Comparison of ENCODE assay signal across 4 fruit fly cellular contexts in genomic region chrX:9164510-9165506, dm6.
TF ChIP-seq lines count a peak whose summit lies in the region.

No protein-coding gene starts in this region.

- TF ChIP-seq CTCF in whole organism, embryonic (GFP tag; optimal IDR thresholded peaks at IDR 0.05; lab: Kevin White, UChicago) = no peak

TF ChIP-seq in whole organism, adult, 20 proteins besides CTCF, POLR2A, EP300 and RAD21:
- TF ChIP-seq pad (GFP tag; optimal IDR thresholded peaks at IDR 0.05; lab: Kevin White, UChicago) = peak; percentile 93
- no peak for TF ChIP-seq toe (GFP tag; optimal IDR thresholded peaks at IDR 0.05; lab: Kevin White, UChicago)
- no peak for TF ChIP-seq Clk (GFP tag; optimal IDR thresholded peaks at IDR 0.05; lab: Kevin White, UChicago)
- peak; percentile 4 for TF ChIP-seq bab1 (GFP tag; optimal IDR thresholded peaks at IDR 0.05; lab: Kevin White, UChicago)
- peak; percentile 11 for TF ChIP-seq Mnt (GFP tag; optimal IDR thresholded peaks at IDR 0.05; lab: Kevin White, UChicago)
- TF ChIP-seq CG7101 (tag; optimal IDR thresholded peaks at IDR 0.05; lab: Kevin White, UChicago) = no peak
- TF ChIP-seq Crg-1 (GFP tag; optimal IDR thresholded peaks at IDR 0.05; lab: Kevin White, UChicago) = no peak
- no peak for TF ChIP-seq cnc (optimal IDR thresholded peaks at IDR 0.05; lab: Kevin White, UChicago)
- no peak for TF ChIP-seq ovo (GFP tag; optimal IDR thresholded peaks at IDR 0.05; lab: Kevin White, UChicago)
- TF ChIP-seq cic (GFP tag; optimal IDR thresholded peaks at IDR 0.05; lab: Kevin White, UChicago) = no peak
- TF ChIP-seq Hr96 (GFP tag; optimal IDR thresholded peaks at IDR 0.05; lab: Kevin White, UChicago) = no peak
- TF ChIP-seq CG7045 (GFP tag; optimal IDR thresholded peaks at IDR 0.05; lab: Kevin White, UChicago) = no peak
- no peak for TF ChIP-seq CG14711 (tag; optimal IDR thresholded peaks at IDR 0.05; lab: Kevin White, UChicago)
- TF ChIP-seq CG12768 (GFP tag; optimal IDR thresholded peaks at IDR 0.05; lab: Kevin White, UChicago) = no peak

TF ChIP-seq in whole organism, embryonic, 481 proteins besides CTCF, POLR2A, EP300 and RAD21 (continues in another document):
- TF ChIP-seq CG15479 (GFP tag; optimal IDR thresholded peaks at IDR 0.05; lab: Kevin White, UChicago) = peak; percentile 18
- 0 out of 3 replicates have a peak, but pooled peaks have one; percentile 11 for TF ChIP-seq zfh1 (GFP tag; IDR thresholded peaks at IDR 0.05; lab: Robert Waterston, UW)
- TF ChIP-seq row (GFP tag; IDR thresholded peaks at IDR 0.05; lab: Robert Waterston, UW) = peak; percentile 50
- peak; percentile 9 for TF ChIP-seq cg (GFP tag; optimal IDR thresholded peaks at IDR 0.05; lab: Kevin White, UChicago)
- TF ChIP-seq ewg (GFP tag; optimal IDR thresholded peaks at IDR 0.05; lab: Kevin White, UChicago) = peak; percentile 74
- no peak for TF ChIP-seq crc (GFP tag; optimal IDR thresholded peaks at IDR 0.05; lab: Kevin White, UChicago)
- peak; percentile 14 for TF ChIP-seq CG6765 (GFP tag; optimal IDR thresholded peaks at IDR 0.05; lab: Kevin White, UChicago)
- no peak for TF ChIP-seq h (optimal IDR thresholded peaks at IDR 0.05; lab: Kevin White, UChicago)
- no peak for TF ChIP-seq CG10267 (tag; optimal IDR thresholded peaks at IDR 0.05; lab: Kevin White, UChicago)
- peak; percentile 7 for TF ChIP-seq CG17186 (GFP tag; optimal IDR thresholded peaks at IDR 0.05; lab: Kevin White, UChicago)
- TF ChIP-seq CG14860 (GFP tag; IDR thresholded peaks at IDR 0.05; lab: Robert Waterston, UW; ENCODE audit: partially characterized antibody) = no peak
- TF ChIP-seq Sry-β (GFP tag; optimal IDR thresholded peaks at IDR 0.05; lab: Kevin White, UChicago) = peak; percentile 90
- TF ChIP-seq bcd (GFP tag; optimal IDR thresholded peaks at IDR 0.05; lab: Kevin White, UChicago) = no peak
- TF ChIP-seq CG9437 (GFP tag; optimal IDR thresholded peaks at IDR 0.05; lab: Kevin White, UChicago) = peak; percentile 91
- no peak for TF ChIP-seq ara (GFP tag; IDR thresholded peaks at IDR 0.05; lab: Robert Waterston, UW)
- TF ChIP-seq hkb (optimal IDR thresholded peaks at IDR 0.05; lab: Kevin White, UChicago) = no peak
- no peak for TF ChIP-seq hkb (GFP tag; IDR thresholded peaks at IDR 0.05; lab: Robert Waterston, UW)
- 0 out of 2 replicates have a peak, but pooled peaks have one; percentile 10 for TF ChIP-seq crol (GFP tag; IDR thresholded peaks at IDR 0.05; lab: Robert Waterston, UW)
- no peak for TF ChIP-seq Dll (GFP tag; IDR thresholded peaks at IDR 0.05; lab: Robert Waterston, UW; ENCODE audit: partially characterized antibody)
- TF ChIP-seq fd96Cb (tag; optimal IDR thresholded peaks at IDR 0.05; lab: Kevin White, UChicago) = no peak
- TF ChIP-seq CG16863 (GFP tag; optimal IDR thresholded peaks at IDR 0.05; lab: Kevin White, UChicago) = no peak
- TF ChIP-seq CG2116 (GFP tag; optimal IDR thresholded peaks at IDR 0.05; lab: Kevin White, UChicago) = peak; percentile 17
- TF ChIP-seq CG3995 (GFP tag; optimal IDR thresholded peaks at IDR 0.05; lab: Kevin White, UChicago) = no peak
- peak; percentile 86 for TF ChIP-seq nerfin-1 (tag; optimal IDR thresholded peaks at IDR 0.05; lab: Kevin White, UChicago)
- peak in 1 of 2 experiments; percentile 90 for TF ChIP-seq insv (GFP tag; optimal IDR thresholded peaks at IDR 0.05; lab: Kevin White, UChicago)
- no peak for TF ChIP-seq pzg (GFP tag; optimal IDR thresholded peaks at IDR 0.05; lab: Kevin White, UChicago)

TF ChIP-seq in whole organism, prepupa, 60 proteins besides CTCF, POLR2A, EP300 and RAD21:
- TF ChIP-seq eg (GFP tag; IDR thresholded peaks at IDR 0.05; lab: Robert Waterston, UW) (peak; percentile 8; the same call in 1 of the 3 replicates), CG10669 (GFP tag; optimal IDR thresholded peaks at IDR 0.05; lab: Kevin White, UChicago) (no peak)

TF ChIP-seq in whole organism, wandering third instar larva, 38 proteins besides CTCF, POLR2A, EP300 and RAD21:
- TF ChIP-seq CrebA (GFP tag; optimal IDR thresholded peaks at IDR 0.05; lab: Kevin White, UChicago; ENCODE audit: borderline replicate concordance) = no peak
- TF ChIP-seq woc (GFP tag; optimal IDR thresholded peaks at IDR 0.05; lab: Kevin White, UChicago) = peak; percentile 37
